Worm (Caenorhabditis elegans) whole organism, L3 larva: ENCODE measurements around the gene F28C1.1.

Source experiments
- ama-1 ChIP-seq: fragments of 150-350 bp; optimal IDR thresholded peaks from 2 replicates; lab custom pipeline; 2018
- ceh-16 ChIP-seq: sonication (generic microtip); optimal IDR thresholded peaks from 2 replicates; lab custom pipeline; 2017; ENCODE audit warnings: missing biosample characterization, missing genetic modification characterization
- ceh-82 ChIP-seq: fragments of 150-350 bp; optimal IDR thresholded peaks from 2 replicates; lab custom pipeline; 2014; ENCODE audit warnings: missing biosample characterization, missing genetic modification characterization
- ceh-9 ChIP-seq: sonication (generic microtip); optimal IDR thresholded peaks from 2 replicates; lab custom pipeline; 2018; ENCODE audit warnings: missing biosample characterization, missing genetic modification characterization
- elt-3 ChIP-seq, 3 experiments: fragments of 150-350 bp in 1 of 3; sonication (generic microtip) in 2 of 3; optimal IDR thresholded peaks; 2 replicates in 2 of 3; 4 replicates in 1 of 3; lab custom pipeline; 2014 to 2017; ENCODE audit warnings: missing biosample characterization in 3 of 3, missing genetic modification characterization in 3 of 3
- lin-39 ChIP-seq: fragments of 150-350 bp; optimal IDR thresholded peaks from 2 replicates; lab custom pipeline; 2018; ENCODE audit warnings: missing biosample characterization, missing genetic modification reagents, missing genetic modification characterization
- sea-2 ChIP-seq: fragments of 150-350 bp; sonication (generic microtip); optimal IDR thresholded peaks from 4 replicates; lab custom pipeline; 2014; ENCODE audit warnings: missing biosample characterization, missing genetic modification reagents, missing genetic modification characterization
- skn-1 ChIP-seq: fragments of 150-350 bp; optimal IDR thresholded peaks from 2 replicates; lab custom pipeline; 2014; ENCODE audit warnings: missing biosample characterization, missing genetic modification characterization
- unc-39 ChIP-seq: sonication (generic microtip); optimal IDR thresholded peaks from 4 replicates; lab custom pipeline; 2017; ENCODE audit warnings: missing biosample characterization, missing genetic modification characterization
- unc-62 ChIP-seq: fragments of 150-350 bp; sonication (generic microtip); optimal IDR thresholded peaks from 4 replicates; lab custom pipeline; 2014; ENCODE audit warnings: missing biosample characterization, missing genetic modification reagents, missing genetic modification characterization
- zag-1 ChIP-seq: fragments of 150-350 bp; optimal IDR thresholded peaks from 2 replicates; lab custom pipeline; 2014; ENCODE audit warnings: missing biosample characterization, missing genetic modification characterization

ce11 chrV:12408525-12408924, 42.1 kb upstream of the F28C1.1 start, which contains the start of gene cdr-4:
- TF ChIP-seq unc-62 (GFP tag; lab: Kevin White, UChicago) (no peak), ceh-16 (tag; lab: Kevin White, UChicago) (no peak), ceh-82 (tag; lab: Kevin White, UChicago) (no peak), ama-1 (lab: Kevin White, UChicago) (no peak), unc-39 (no peak), sea-2 (GFP tag; lab: Kevin White, UChicago) (no peak), elt-3 (tag; optimal IDR thresholded peaks at IDR 0.05; lab: Kevin White, UChicago) (no peak), ceh-9 (no peak), skn-1 (tag; lab: Kevin White, UChicago) (no peak), zag-1 (tag; lab: Kevin White, UChicago) (no peak), lin-39 (tag; lab: Kevin White, UChicago) (no peak)
